Fruit fly (Drosophila melanogaster): ENCODE measurements around the gene CG8945.

Gene CG8945

DNA sequence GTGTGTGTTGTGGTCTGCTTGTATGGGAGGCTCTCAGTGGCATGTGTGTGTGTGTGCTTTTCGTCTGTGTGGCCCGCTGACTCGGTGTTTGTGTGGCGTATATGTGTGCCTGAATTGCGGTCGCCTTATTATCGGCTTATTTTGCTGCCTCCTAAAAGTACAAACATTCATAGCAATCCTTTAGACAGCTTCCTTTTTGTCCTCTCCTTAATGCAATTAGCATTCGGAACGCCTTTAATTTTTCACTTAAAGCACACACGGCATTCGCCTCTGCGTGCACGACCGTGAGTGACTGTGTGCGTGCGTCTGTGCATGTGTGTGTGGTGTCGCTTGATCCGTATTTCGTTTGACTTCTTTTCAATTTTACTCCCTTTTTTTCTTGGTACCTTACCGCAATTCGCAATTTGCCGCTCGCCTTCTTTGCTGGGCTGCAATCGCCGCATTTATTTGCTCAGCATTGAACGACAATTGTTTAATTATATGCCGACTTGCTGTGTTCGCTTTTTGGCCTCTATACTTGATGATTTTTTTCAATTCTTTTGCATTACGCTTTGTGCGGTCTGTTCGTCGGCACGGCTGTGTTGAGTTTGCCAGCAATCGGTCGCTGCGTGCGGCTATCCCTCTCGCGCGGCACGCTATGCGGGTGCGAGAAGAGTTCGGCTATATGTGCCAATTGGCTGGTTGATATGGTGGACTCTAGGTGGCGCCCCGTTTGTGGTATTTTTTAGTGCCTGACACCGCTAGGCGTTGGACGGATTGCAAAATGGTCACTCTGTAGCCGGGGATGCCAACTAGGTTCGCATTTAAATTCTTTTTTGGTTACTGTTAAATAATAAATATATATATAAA is 10.0 kb downstream of the CG8945 start, which contains the start of gene wcy:
Gene wcy, minus strand, starts transcription at position 608 of the 849 bp plus-strand sequence.
- TF ChIP-seq EcR (GFP tag; optimal IDR thresholded peaks at IDR 0.05) (no peak), CG8478 (optimal IDR thresholded peaks at IDR 0.05) (peak; percentile 67)

DNA sequence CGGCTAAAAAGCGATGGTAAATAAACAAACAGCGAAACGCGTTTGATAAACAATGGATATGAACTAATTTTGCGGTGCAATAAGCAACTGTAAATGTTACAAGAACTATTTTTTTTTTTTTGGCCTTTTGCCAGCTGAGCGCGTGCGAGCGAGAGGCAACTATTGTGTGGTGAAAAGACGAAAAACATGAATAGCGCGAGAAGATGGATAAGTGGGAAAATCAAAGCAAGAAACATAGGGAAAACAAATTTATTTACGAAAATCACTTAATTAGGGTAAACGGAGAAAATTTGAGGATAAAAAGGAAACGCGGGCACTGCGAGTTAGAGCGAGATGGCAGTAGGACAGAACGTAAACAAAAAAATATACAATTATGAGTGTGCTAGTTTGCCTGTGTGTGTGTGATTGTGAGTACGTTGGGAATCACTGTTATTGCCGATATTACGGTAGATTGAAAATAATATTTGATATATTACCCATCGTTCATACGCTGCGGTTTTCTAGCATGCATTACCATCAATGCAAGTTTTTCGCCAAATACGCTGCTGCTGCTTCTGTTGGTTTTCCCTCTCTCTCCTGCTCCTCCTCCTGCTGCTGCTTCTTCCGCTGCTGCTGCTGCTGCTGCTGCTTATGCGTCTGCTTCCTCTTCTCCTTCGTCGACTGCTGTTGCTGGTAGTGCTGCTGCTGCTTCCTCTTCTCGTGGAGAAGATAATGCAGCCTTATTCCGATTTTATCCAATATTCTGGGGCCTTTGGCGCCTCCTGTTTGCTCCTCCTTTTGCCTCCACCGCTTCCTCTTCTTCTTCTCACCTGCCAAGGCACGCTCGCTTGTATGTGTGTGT is 10.8 kb downstream of the CG8945 start:
- TF ChIP-seq pan (optimal IDR thresholded peaks at IDR 0.05) (no peak), CG8478 (optimal IDR thresholded peaks at IDR 0.05) (no peak), Dll (optimal IDR thresholded peaks at IDR 0.05) (no peak), psq (optimal IDR thresholded peaks at IDR 0.05) (no peak), usp (GFP tag; optimal IDR thresholded peaks at IDR 0.05) (no peak), EcR (GFP tag; optimal IDR thresholded peaks at IDR 0.05) (no peak)

DNA sequence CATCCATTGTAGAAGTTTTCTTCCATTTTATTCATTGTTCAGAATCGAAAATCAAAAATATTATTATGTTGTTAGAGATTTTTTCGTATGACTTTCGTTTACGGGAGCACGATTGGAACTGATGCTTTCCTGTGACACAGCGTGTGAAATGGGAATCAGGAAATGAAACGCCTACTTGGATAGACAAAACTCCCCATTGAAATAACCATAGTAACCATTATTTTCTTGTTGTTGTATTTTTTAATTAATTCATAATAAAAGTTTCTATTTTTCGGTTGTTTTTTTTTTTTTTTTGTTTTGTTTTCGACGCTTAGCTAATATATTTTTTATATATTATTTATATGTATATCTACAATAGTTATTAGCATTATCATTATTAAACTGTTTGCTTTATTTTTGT is 19.1 kb downstream of the CG8945 start, which contains the start of gene CG43077:
Gene CG43077, minus strand, starts transcription at position 101 of the 400 bp plus-strand sequence.
- TF ChIP-seq psq (optimal IDR thresholded peaks at IDR 0.05) (no peak), pan (optimal IDR thresholded peaks at IDR 0.05) (no peak), usp (GFP tag; optimal IDR thresholded peaks at IDR 0.05) (no peak), EcR (GFP tag; optimal IDR thresholded peaks at IDR 0.05) (no peak), CG8478 (optimal IDR thresholded peaks at IDR 0.05) (no peak), Dll (optimal IDR thresholded peaks at IDR 0.05) (no peak)

DNA sequence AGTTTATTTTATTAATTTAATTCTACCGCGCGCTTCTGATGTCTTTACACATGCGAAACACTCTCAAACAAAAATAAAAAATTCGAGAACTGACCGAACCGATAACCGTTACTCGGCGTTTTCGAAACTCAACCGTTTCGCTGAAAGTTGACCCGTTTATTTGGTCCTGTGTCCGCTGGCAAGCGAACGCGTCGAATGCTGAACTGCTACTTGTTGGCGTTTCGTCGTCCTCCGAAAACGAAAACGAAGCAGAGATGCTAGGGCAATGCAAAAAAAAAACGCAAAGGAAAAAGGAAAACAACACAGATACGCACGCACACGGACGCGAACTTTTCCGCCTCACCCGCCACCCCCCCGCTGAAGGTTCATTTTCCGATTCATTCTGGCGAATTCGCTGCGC is 20.8 kb downstream of the CG8945 start, which contains the start of gene CG45002:
Gene CG45002, minus strand, starts transcription at position 101 of the 400 bp plus-strand sequence.
- TF ChIP-seq CG8478 (optimal IDR thresholded peaks at IDR 0.05): no peak
- TF ChIP-seq EcR (GFP tag; optimal IDR thresholded peaks at IDR 0.05): no peak
- no peak for TF ChIP-seq usp (GFP tag; optimal IDR thresholded peaks at IDR 0.05)
- no peak for TF ChIP-seq psq (optimal IDR thresholded peaks at IDR 0.05)
- TF ChIP-seq Dll (optimal IDR thresholded peaks at IDR 0.05): no peak
- TF ChIP-seq pan (optimal IDR thresholded peaks at IDR 0.05): no peak

DNA sequence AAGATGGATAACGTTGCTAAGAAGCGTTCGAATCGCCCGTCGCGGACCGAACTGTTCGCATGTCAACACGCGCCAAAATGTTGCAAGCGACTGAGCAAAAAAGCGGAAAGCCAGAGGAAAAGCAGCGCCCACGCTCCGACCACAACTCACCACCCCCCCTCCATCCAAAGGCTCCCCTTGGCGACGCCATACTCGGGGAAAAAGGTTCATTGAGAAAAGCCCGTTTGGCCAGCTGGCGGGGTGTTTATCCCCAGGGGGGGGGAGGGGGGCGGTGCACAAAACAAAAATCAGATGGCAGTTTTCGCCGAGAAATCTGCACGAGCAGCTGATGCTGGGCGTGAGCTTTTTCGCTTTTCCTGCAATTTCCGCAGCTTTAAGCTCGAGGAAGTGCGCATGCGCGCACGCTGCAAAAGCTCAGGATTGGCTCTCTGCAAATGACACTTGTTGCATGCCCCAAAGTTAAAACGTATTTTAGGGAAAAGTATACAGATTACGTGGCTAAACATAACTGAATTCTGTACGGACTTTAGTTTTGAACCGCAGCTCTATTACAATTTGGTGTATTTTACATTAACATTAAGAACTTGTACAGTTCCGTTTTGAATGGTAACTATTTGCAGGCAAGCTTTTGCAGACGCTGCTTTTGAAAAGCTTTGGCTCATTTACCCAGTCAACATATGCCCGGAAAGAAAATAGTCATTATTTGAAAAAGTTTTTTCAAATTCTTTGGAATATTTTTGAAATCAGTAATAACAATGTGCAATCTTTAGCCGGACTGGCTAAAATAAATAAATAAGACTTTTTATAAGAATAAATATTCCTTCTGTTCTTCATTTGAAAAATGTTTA is 39.5 kb downstream of the CG8945 start:
- TF ChIP-seq usp (GFP tag; optimal IDR thresholded peaks at IDR 0.05) (no peak), Dll (optimal IDR thresholded peaks at IDR 0.05) (no peak), EcR (GFP tag; optimal IDR thresholded peaks at IDR 0.05) (no peak), CG8478 (optimal IDR thresholded peaks at IDR 0.05) (no peak), psq (optimal IDR thresholded peaks at IDR 0.05) (no peak), pan (optimal IDR thresholded peaks at IDR 0.05) (no peak)
